Worm (Caenorhabditis elegans) whole organism, L2 larva: Measurements from ENCODE around the gene K04F1.9.

Source experiments
- ama-1 ChIP-seq: fragments of 150-350 bp; optimal IDR thresholded peaks from 2 replicates; lab custom pipeline; 2018; ENCODE audit warnings: inconsistent platforms
- elt-1 ChIP-seq: fragments of 150-350 bp; optimal IDR thresholded peaks from 2 replicates; lab custom pipeline; 2014; ENCODE audit warnings: missing biosample characterization, missing genetic modification characterization
- elt-3 ChIP-seq: sonication (generic microtip); optimal IDR thresholded peaks from 2 replicates; lab custom pipeline; 2017; ENCODE audit warnings: missing biosample characterization, missing genetic modification characterization
- lsy-2 ChIP-seq, 2 experiments: fragments of 150-350 bp in 1 of 2; sonication (generic microtip) in 1 of 2; optimal IDR thresholded peaks; 2 replicates each; lab custom pipeline; 2014 to 2017; ENCODE audit warnings: missing biosample characterization in 2 of 2, missing genetic modification characterization in 2 of 2
- zag-1 ChIP-seq: fragments of 150-350 bp; optimal IDR thresholded peaks from 2 replicates; lab custom pipeline; 2014; ENCODE audit warnings: missing biosample characterization, missing genetic modification characterization

DNA sequence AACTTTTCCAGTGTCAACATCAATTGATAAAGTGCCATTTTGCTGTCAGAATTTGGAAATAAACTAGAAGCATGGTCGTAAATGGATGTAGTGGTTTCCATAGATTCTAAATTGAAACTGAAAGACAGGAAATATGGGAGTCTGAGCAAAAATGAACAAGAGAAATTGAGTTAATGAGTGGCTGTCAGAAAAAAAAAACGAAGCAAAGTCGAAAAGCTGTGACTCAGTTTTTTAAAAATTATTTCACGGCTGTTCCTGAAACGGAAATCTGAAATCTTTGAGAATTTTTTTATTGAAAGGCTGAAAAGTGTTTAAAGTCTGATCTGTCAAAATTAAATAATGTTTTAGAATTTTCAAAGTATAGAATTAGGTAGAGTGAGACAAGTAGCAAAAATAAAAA, 13.2 kb downstream of the K04F1.9 start, which contains the start of gene srw-98:
- TF ChIP-seq elt-1 (tag; lab: Kevin White, UChicago) = no peak
- TF ChIP-seq ama-1 (lab: Kevin White, UChicago) = no peak
- TF ChIP-seq elt-3 = no peak
- no peak for TF ChIP-seq zag-1 (tag; lab: Kevin White, UChicago)
- no peak for TF ChIP-seq lsy-2 (tag; optimal IDR thresholded peaks at IDR 0.05; lab: Kevin White, UChicago)
